Worm (Caenorhabditis elegans) whole organism, early embryonic: ENCODE data around the gene F21D9.4.
"Not testable (repeated sequence)": the region's sequence is repeated elsewhere in the genome, so short reads cannot be mapped to it uniquely, and the experiment has no call there.

Experiments used
- B0310.2 ChIP-seq: sonication (generic microtip); optimal IDR thresholded peaks from 2 replicates; lab custom pipeline; 2016; ENCODE audit warnings: mild to moderate bottlenecking, missing genetic modification characterization, missing compliant biosample characterization
- F13C5.2 ChIP-seq: sonication (generic microtip); optimal IDR thresholded peaks from 2 replicates; lab custom pipeline; 2017; ENCODE audit warnings: mild to moderate bottlenecking, missing genetic modification characterization, inconsistent platforms, missing compliant biosample characterization
- aly-1 ChIP-seq: sonication (generic microtip); optimal IDR thresholded peaks from 2 replicates; lab custom pipeline; 2016; ENCODE audit warnings: missing genetic modification characterization, missing compliant biosample characterization
- ama-1 ChIP-seq: fragments of 150-350 bp; optimal IDR thresholded peaks from 2 replicates; lab custom pipeline; 2014
- ceh-13 ChIP-seq: fragments of 200-800 bp; sonication (Bioruptor generic); optimal IDR thresholded peaks from 2 replicates; lab custom pipeline; 2018; ENCODE audit warnings: mild to moderate bottlenecking, missing genetic modification characterization, missing compliant biosample characterization
- ceh-36 ChIP-seq: sonication (generic microtip); optimal IDR thresholded peaks from 2 replicates; lab custom pipeline; 2016; ENCODE audit warnings: missing genetic modification characterization, inconsistent platforms, missing compliant biosample characterization
- ets-7 ChIP-seq: sonication (generic microtip); optimal IDR thresholded peaks from 2 replicates; lab custom pipeline; 2016; ENCODE audit warnings: missing genotype, missing genetic modification characterization, missing compliant biosample characterization
- flt-1 ChIP-seq: fragments of 200-800 bp; sonication (Bioruptor generic); IDR thresholded peaks from 2 replicates; pipeline ENCODE4 v1.3.6; 2022; ENCODE audit warnings: missing genetic modification characterization, missing compliant biosample characterization
- hmbx-1 ChIP-seq: sonication (generic microtip); optimal IDR thresholded peaks from 2 replicates; lab custom pipeline; 2016; ENCODE audit warnings: mild to moderate bottlenecking, missing genetic modification characterization, missing compliant biosample characterization
- hmg-4 ChIP-seq: fragments of 200-800 bp; sonication (Bioruptor generic); optimal IDR thresholded peaks from 2 replicates; lab custom pipeline; 2018; ENCODE audit warnings: mild to moderate bottlenecking, missing genetic modification characterization, missing compliant biosample characterization
- hnd-1 ChIP-seq: sonication (generic microtip); optimal IDR thresholded peaks from 2 replicates; lab custom pipeline; 2016; ENCODE audit warnings: missing genetic modification characterization, missing compliant biosample characterization
- pes-1 ChIP-seq: fragments of 200-800 bp; sonication (Bioruptor generic); IDR thresholded peaks from 2 replicates; pipeline ENCODE4 v1.3.6; 2022; ENCODE audit warnings: missing genetic modification reagents, missing genetic modification characterization, missing compliant biosample characterization
- scrt-1 ChIP-seq: fragments of 200-800 bp; sonication (Bioruptor generic); IDR thresholded peaks from 2 replicates; pipeline ENCODE4 v1.3.6; 2022; ENCODE audit warnings: missing genetic modification characterization, missing compliant biosample characterization
- sea-1 ChIP-seq: fragments of 200-800 bp; sonication (Bioruptor generic); conservative IDR thresholded peaks from 2 replicates; pipeline ENCODE4 v1.3.6; 2022; ENCODE audit warnings: missing genetic modification characterization, missing compliant biosample characterization
- tbx-11 ChIP-seq: fragments of 200-800 bp; sonication (Bioruptor generic); IDR thresholded peaks from 2 replicates; pipeline ENCODE4 v1.3.6; 2022; ENCODE audit warnings: missing genetic modification characterization, missing compliant biosample characterization
- tbx-37 ChIP-seq: fragments of 200-800 bp; sonication (Bioruptor generic); conservative IDR thresholded peaks from 2 replicates; pipeline ENCODE4 v1.3.6; 2022; ENCODE audit warnings: missing genetic modification reagents, missing genetic modification characterization, missing compliant biosample characterization
- tra-4 ChIP-seq: sonication (generic microtip); optimal IDR thresholded peaks from 2 replicates; lab custom pipeline; 2017; ENCODE audit warnings: missing genetic modification characterization, missing compliant biosample characterization

Gene F21D9.4

ce11 chrV:19259403-19259802 is 5.8 kb downstream of the F21D9.4 start:
- TF ChIP-seq aly-1 (tag; lab: Kevin White, UChicago) (no peak), tbx-11 (GFP tag; lab: Robert Waterston, UW) (no peak), hmbx-1 (tag; lab: Kevin White, UChicago) (no peak), sea-1 (no peak), ama-1 (lab: Kevin White, UChicago) (no peak), tra-4 (tag; lab: Kevin White, UChicago) (no peak)

DNA sequence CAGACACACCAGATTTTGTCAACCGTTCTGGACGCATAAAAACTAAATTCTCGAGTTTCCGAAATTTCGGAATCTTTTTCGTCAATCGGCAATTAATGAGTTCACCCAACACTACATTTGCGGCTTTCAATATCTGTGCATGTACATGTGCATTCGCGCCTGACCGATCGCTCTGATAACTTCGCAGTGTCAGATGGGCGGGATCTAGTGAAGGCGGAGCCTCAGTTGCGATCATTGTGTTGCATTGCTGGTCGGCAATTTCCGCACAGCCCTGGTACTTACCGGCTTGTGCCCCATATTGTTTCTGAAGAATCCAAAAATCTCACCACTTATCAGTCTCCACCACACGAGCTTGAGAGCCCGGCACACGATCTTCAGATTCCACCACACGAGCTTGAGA is 7.1 kb downstream of the F21D9.4 start:
- TF ChIP-seq sea-1 = no peak
- TF ChIP-seq F13C5.2 = no peak
- TF ChIP-seq flt-1 = no peak
- no peak for TF ChIP-seq hmg-4
- TF ChIP-seq tra-4 (tag; lab: Kevin White, UChicago) = no peak
- no peak for TF ChIP-seq ama-1 (lab: Kevin White, UChicago)
- no peak for TF ChIP-seq ceh-13 (GFP tag; lab: Kevin White, UChicago)
- TF ChIP-seq B0310.2 (tag; lab: Kevin White, UChicago) = no peak
- TF ChIP-seq hmbx-1 (tag; lab: Kevin White, UChicago) = no peak
- TF ChIP-seq scrt-1 (GFP tag; lab: Robert Waterston, UW) = no peak
- no peak for TF ChIP-seq aly-1 (tag; lab: Kevin White, UChicago)
- no peak for TF ChIP-seq tbx-37 (GFP tag; lab: Robert Waterston, UW)
- TF ChIP-seq tbx-11 (GFP tag; lab: Robert Waterston, UW) = no peak
- no peak for TF ChIP-seq pes-1 (GFP tag; lab: Robert Waterston, UW)
- no peak for TF ChIP-seq ceh-36
- no peak for TF ChIP-seq hnd-1 (tag; lab: Kevin White, UChicago)
- TF ChIP-seq ets-7 (tag; lab: Kevin White, UChicago) = no peak

DNA sequence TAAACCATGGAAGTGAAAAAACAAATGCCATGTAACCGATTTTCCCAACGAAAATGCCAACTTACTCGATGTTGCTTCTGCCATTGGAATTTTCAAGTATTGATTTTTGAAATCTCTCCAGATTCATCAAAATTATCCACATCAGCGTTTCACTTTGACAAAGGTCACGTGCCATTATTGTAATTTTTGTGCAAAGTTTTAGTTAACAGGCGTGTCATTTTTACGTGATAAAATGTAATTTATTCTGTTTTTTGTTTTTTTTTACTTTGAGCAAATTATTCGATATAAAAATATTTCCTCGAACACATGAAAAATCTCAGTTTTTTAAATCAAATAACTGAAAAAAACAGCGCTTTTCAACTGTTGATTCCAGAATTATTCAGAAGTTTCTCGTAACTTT is 8.7 kb downstream of the F21D9.4 start, which contains the start of gene F21D9.2:
Gene F21D9.2 (minus strand): TSS at position 101 of the 400 bp plus-strand sequence.
- TF ChIP-seq F13C5.2 (no peak), ama-1 (lab: Kevin White, UChicago) (no peak), B0310.2 (tag; lab: Kevin White, UChicago) (no peak), scrt-1 (GFP tag; lab: Robert Waterston, UW) (no peak), ets-7 (tag; lab: Kevin White, UChicago) (no peak), pes-1 (GFP tag; lab: Robert Waterston, UW) (no peak), hnd-1 (tag; lab: Kevin White, UChicago) (no peak), aly-1 (tag; lab: Kevin White, UChicago) (no peak)

DNA sequence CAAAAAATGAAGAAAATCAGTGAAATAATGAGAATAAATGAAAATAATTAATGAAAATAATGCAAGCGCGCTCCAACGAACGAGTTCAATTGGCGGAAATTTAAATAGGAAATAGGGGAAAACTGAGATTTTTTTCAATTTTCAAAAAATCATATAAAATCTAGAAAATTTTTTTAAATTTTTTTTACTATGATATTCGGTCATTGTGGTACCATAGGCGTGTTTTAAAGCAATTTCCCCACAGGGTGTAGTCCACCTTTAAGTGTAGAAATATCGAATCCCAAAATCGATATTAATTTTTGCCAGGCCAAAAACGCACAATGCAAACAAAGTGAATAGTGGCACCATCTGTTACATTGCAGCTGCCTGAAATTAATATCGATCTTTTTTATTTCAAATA is 10.5 kb downstream of the F21D9.4 start, which contains the start of gene F21D9.1:
Gene F21D9.1 (plus strand): TSS at position 301 of the 400 bp plus-strand sequence.
- TF ChIP-seq sea-1; hmbx-1 (tag; lab: Kevin White, UChicago); tbx-37 (GFP tag; lab: Robert Waterston, UW): not testable (repeated sequence)

ce11 chrV:19276354-19276753 is 22.7 kb downstream of the F21D9.4 start:
- TF ChIP-seq aly-1 (tag; lab: Kevin White, UChicago) = no peak
- TF ChIP-seq ama-1 (lab: Kevin White, UChicago) = no peak
- TF ChIP-seq tbx-37 (GFP tag; lab: Robert Waterston, UW) = no peak
- no peak for TF ChIP-seq B0310.2 (tag; lab: Kevin White, UChicago)
- TF ChIP-seq F13C5.2 = no peak
- TF ChIP-seq sea-1 = no peak
- no peak for TF ChIP-seq hmbx-1 (tag; lab: Kevin White, UChicago)
- TF ChIP-seq tbx-11 (GFP tag; lab: Robert Waterston, UW) = no peak
- no peak for TF ChIP-seq ceh-36
- TF ChIP-seq hmg-4 = no peak
- no peak for TF ChIP-seq scrt-1 (GFP tag; lab: Robert Waterston, UW)

DNA sequence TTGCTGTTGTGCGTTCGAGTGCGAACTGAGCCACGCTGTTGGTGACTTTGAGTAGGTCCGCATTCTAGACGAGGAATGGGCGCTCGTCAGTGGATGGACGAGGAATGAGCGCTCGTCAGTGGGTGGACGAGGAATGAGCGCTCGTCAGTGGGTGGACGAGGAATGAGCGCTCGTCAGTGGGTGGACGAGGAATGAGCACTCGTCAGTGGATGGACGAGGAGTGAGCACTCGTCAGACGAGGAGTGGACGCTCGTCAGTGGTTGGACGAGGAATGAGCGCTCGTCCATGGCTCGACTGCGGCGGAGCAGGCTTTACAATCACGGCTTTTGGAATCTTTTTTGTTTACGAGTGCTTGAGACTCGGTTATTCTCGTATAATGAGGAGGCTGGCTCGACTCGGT is 24.9 kb downstream of the F21D9.4 start:
- no peak for TF ChIP-seq B0310.2 (tag; lab: Kevin White, UChicago)
- TF ChIP-seq hnd-1 (tag; lab: Kevin White, UChicago) = no peak
- no peak for TF ChIP-seq hmg-4
- no peak for TF ChIP-seq tbx-37 (GFP tag; lab: Robert Waterston, UW)
- no peak for TF ChIP-seq F13C5.2
- no peak for TF ChIP-seq sea-1
- no peak for TF ChIP-seq scrt-1 (GFP tag; lab: Robert Waterston, UW)
- no peak for TF ChIP-seq pes-1 (GFP tag; lab: Robert Waterston, UW)
- no peak for TF ChIP-seq ceh-13 (GFP tag; lab: Kevin White, UChicago)
- no peak for TF ChIP-seq ceh-36
- TF ChIP-seq flt-1 = no peak
- no peak for TF ChIP-seq tra-4 (tag; lab: Kevin White, UChicago)
- TF ChIP-seq ets-7 (tag; lab: Kevin White, UChicago) = no peak
- TF ChIP-seq tbx-11 (GFP tag; lab: Robert Waterston, UW) = no peak
- no peak for TF ChIP-seq aly-1 (tag; lab: Kevin White, UChicago)
- no peak for TF ChIP-seq ama-1 (lab: Kevin White, UChicago)
- no peak for TF ChIP-seq hmbx-1 (tag; lab: Kevin White, UChicago)

DNA sequence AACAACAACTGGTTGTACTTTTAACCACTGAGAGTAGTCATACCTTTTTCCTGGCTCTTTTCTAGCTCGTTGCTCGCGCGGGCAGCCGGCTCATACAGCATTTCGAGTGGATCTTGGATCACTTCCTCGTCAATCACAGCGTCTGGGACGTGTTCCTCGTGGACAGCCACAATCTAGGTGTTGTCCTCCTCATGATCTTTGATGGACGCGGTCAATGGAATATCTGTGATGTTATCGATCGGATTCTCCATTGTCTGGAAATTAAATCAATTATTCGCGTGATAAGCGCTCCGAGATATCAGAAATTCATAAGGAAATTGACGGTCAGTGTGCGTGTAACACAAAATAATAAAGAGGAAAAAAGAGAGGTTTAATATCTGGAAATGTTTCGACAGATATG is 26.3 kb downstream of the F21D9.4 start, which contains the start of gene F21D9.8:
Gene F21D9.8 (minus strand): TSS at position 101 of the 400 bp plus-strand sequence.
- TF ChIP-seq tra-4 (tag; lab: Kevin White, UChicago) = no peak
- no peak for TF ChIP-seq ceh-36
- TF ChIP-seq pes-1 (GFP tag; lab: Robert Waterston, UW) = no peak
- no peak for TF ChIP-seq ama-1 (lab: Kevin White, UChicago)
- no peak for TF ChIP-seq tbx-37 (GFP tag; lab: Robert Waterston, UW)
- TF ChIP-seq F13C5.2 = no peak
- no peak for TF ChIP-seq aly-1 (tag; lab: Kevin White, UChicago)
- TF ChIP-seq hmbx-1 (tag; lab: Kevin White, UChicago) = no peak
- no peak for TF ChIP-seq hmg-4
- TF ChIP-seq B0310.2 (tag; lab: Kevin White, UChicago) = no peak

ce11 chrV:19282314-19282713 is 28.7 kb downstream of the F21D9.4 start, which contains the start of gene fbxb-117:
Gene fbxb-117 (plus strand): TSS chrV:19282614.
- TF ChIP-seq F13C5.2 = no peak
- TF ChIP-seq ets-7 (tag; lab: Kevin White, UChicago) = no peak
- TF ChIP-seq tbx-11 (GFP tag; lab: Robert Waterston, UW) = no peak
- TF ChIP-seq aly-1 (tag; lab: Kevin White, UChicago) = no peak
